Fruit fly (Drosophila melanogaster) whole organism, prepupa: ENCODE data around the gene Chmp1.

Experiments used
- Blimp-1 ChIP-seq: fragments of 200-800 bp; sonication (Bioruptor generic); optimal IDR thresholded peaks from 3 replicates; lab custom pipeline; 2017; ENCODE audit warnings: missing biosample characterization, missing genetic modification characterization, mild to moderate bottlenecking, moderate library complexity, missing genetic modification reagents
- CG10631 ChIP-seq: fragments of 200-800 bp; sonication (Bioruptor generic); optimal IDR thresholded peaks from 2 replicates; lab custom pipeline; 2016; ENCODE audit warnings: missing biosample characterization, missing genetic modification characterization
- CG10669 ChIP-seq: fragments of 200-800 bp; sonication (Bioruptor generic); optimal IDR thresholded peaks from 3 replicates; lab custom pipeline; 2018; ENCODE audit warnings: missing biosample characterization, mild to moderate bottlenecking, missing genetic modification characterization, moderate library complexity
- CG11294 ChIP-seq: fragments of 200-800 bp; sonication (Bioruptor generic); IDR thresholded peaks from 2 replicates; pipeline ENCODE4 v1.3.6; 2022; ENCODE audit warnings: missing biosample characterization, missing genetic modification characterization
- CG11762 ChIP-seq: fragments of 200-800 bp; sonication (Bioruptor generic); optimal IDR thresholded peaks from 3 replicates; lab custom pipeline; 2016; ENCODE audit warnings: missing biosample characterization, missing genetic modification characterization; ENCODE audit not compliant: insufficient read depth
- CG11902 ChIP-seq: fragments of 200-800 bp; sonication (Bioruptor generic); optimal IDR thresholded peaks from 3 replicates; lab custom pipeline; 2016; ENCODE audit warnings: missing biosample characterization, missing genetic modification characterization
- CG15336 ChIP-seq: fragments of 200-800 bp; sonication (Bioruptor generic); IDR thresholded peaks from 2 replicates; pipeline ENCODE4 v1.3.6; 2022; ENCODE audit warnings: missing biosample characterization, missing genetic modification characterization
- CG1621 ChIP-seq: fragments of 200-800 bp; sonication (Bioruptor generic); optimal IDR thresholded peaks from 3 replicates; lab custom pipeline; 2018; ENCODE audit warnings: missing biosample characterization, mild to moderate bottlenecking, missing genetic modification characterization
- CG16779 ChIP-seq: fragments of 200-800 bp; sonication (Bioruptor generic); optimal IDR thresholded peaks from 3 replicates; lab custom pipeline; 2017; ENCODE audit warnings: missing biosample characterization, mild to moderate bottlenecking, missing genetic modification characterization
- CG3032 ChIP-seq: fragments of 200-800 bp; optimal IDR thresholded peaks from 2 replicates; lab custom pipeline; 2019; ENCODE audit warnings: missing biosample characterization, mild to moderate bottlenecking, missing genetic modification characterization, moderate library complexity
- CG31627 ChIP-seq: fragments of 200-800 bp; sonication (Bioruptor generic); optimal IDR thresholded peaks from 3 replicates; lab custom pipeline; 2016; ENCODE audit warnings: missing biosample characterization, missing genetic modification characterization
- CG34406 ChIP-seq: fragments of 200-800 bp; sonication (Bioruptor generic); optimal IDR thresholded peaks from 3 replicates; lab custom pipeline; 2016; ENCODE audit warnings: missing biosample characterization, missing genetic modification characterization
- CG3919 ChIP-seq: fragments of 200-800 bp; sonication (Bioruptor generic); optimal IDR thresholded peaks from 3 replicates; lab custom pipeline; 2016; ENCODE audit warnings: missing biosample characterization, missing genetic modification characterization
- CG6163 ChIP-seq: fragments of 200-800 bp; sonication (Bioruptor generic); IDR thresholded peaks from 3 replicates; pipeline ENCODE4 v1.3.6; 2022; ENCODE audit warnings: missing biosample characterization, missing genetic modification characterization
- CG6276 ChIP-seq: fragments of 200-800 bp; sonication (Bioruptor generic); optimal IDR thresholded peaks from 2 replicates; lab custom pipeline; 2017; ENCODE audit warnings: missing biosample characterization, mild to moderate bottlenecking, missing genetic modification characterization
- CG6808 ChIP-seq: fragments of 200-800 bp; sonication (Bioruptor generic); optimal IDR thresholded peaks from 3 replicates; lab custom pipeline; 2017; ENCODE audit warnings: missing biosample characterization, missing genetic modification characterization, mild to moderate bottlenecking, moderate library complexity, missing genetic modification reagents
- CG7368 ChIP-seq: fragments of 200-800 bp; sonication (Bioruptor generic); optimal IDR thresholded peaks from 3 replicates; lab custom pipeline; 2016; ENCODE audit warnings: missing biosample characterization, missing genetic modification characterization
- CG8119 ChIP-seq: fragments of 200-800 bp; sonication (Bioruptor generic); IDR thresholded peaks from 3 replicates; pipeline ENCODE4 v1.3.6; 2022; ENCODE audit warnings: missing biosample characterization, missing genetic modification characterization
- CG8319 ChIP-seq: fragments of 200-800 bp; sonication (Bioruptor generic); optimal IDR thresholded peaks from 3 replicates; lab custom pipeline; 2016; ENCODE audit warnings: missing biosample characterization, missing genetic modification characterization
- CG8632 ChIP-seq: fragments of 200-800 bp; sonication (Bioruptor generic); optimal IDR thresholded peaks from 3 replicates; lab custom pipeline; 2016; ENCODE audit warnings: missing biosample characterization, missing genetic modification characterization
- CG9139 ChIP-seq: fragments of 200-800 bp; sonication (Bioruptor generic); optimal IDR thresholded peaks from 3 replicates; lab custom pipeline; 2017; ENCODE audit warnings: missing biosample characterization, mild to moderate bottlenecking, missing genetic modification characterization
- Ets96B ChIP-seq: fragments of 200-800 bp; optimal IDR thresholded peaks from 2 replicates; lab custom pipeline; 2019; ENCODE audit warnings: missing biosample characterization, mild to moderate bottlenecking, missing genetic modification characterization, moderate library complexity
- Gug ChIP-seq: fragments of 200-800 bp; sonication (Bioruptor generic); IDR thresholded peaks from 2 replicates; pipeline ENCODE4 v1.3.6; 2022; ENCODE audit warnings: missing biosample characterization, missing genetic modification characterization
- Hr39 ChIP-seq: fragments of 200-800 bp; sonication (Bioruptor generic); optimal IDR thresholded peaks from 2 replicates; lab custom pipeline; 2016; ENCODE audit warnings: missing biosample characterization, missing genetic modification characterization
- Hr4 ChIP-seq: fragments of 200-800 bp; sonication (Bioruptor generic); optimal IDR thresholded peaks from 3 replicates; lab custom pipeline; 2016; ENCODE audit warnings: missing biosample characterization, missing genetic modification characterization
- Lpt ChIP-seq: fragments of 200-800 bp; sonication (Bioruptor generic); optimal IDR thresholded peaks from 3 replicates; lab custom pipeline; 2016; ENCODE audit warnings: missing biosample characterization, missing genetic modification characterization
- Met ChIP-seq: fragments of 200-800 bp; sonication (Bioruptor generic); optimal IDR thresholded peaks from 3 replicates; lab custom pipeline; 2016; ENCODE audit warnings: missing biosample characterization, missing genetic modification characterization
- OdsH ChIP-seq: fragments of 200-800 bp; sonication (Bioruptor generic); optimal IDR thresholded peaks from 3 replicates; lab custom pipeline; 2016; ENCODE audit warnings: missing biosample characterization, missing genetic modification characterization
- Smox ChIP-seq: fragments of 200-800 bp; sonication (Bioruptor generic); optimal IDR thresholded peaks from 3 replicates; lab custom pipeline; 2016; ENCODE audit warnings: missing biosample characterization, missing genetic modification characterization
- Sox102F ChIP-seq: fragments of 200-800 bp; sonication (Bioruptor generic); optimal IDR thresholded peaks from 2 replicates; lab custom pipeline; 2016; ENCODE audit warnings: missing biosample characterization, mild to moderate bottlenecking, missing genetic modification characterization
- Sox14 ChIP-seq: fragments of 200-800 bp; sonication (Bioruptor generic); optimal IDR thresholded peaks from 3 replicates; lab custom pipeline; 2016; ENCODE audit warnings: missing biosample characterization, missing genetic modification characterization
- Sox15 ChIP-seq: fragments of 200-800 bp; sonication (Bioruptor generic); optimal IDR thresholded peaks from 3 replicates; lab custom pipeline; 2016; ENCODE audit warnings: missing biosample characterization, missing genetic modification characterization
- achi ChIP-seq: fragments of 200-800 bp; sonication (Bioruptor generic); optimal IDR thresholded peaks from 3 replicates; lab custom pipeline; 2016; ENCODE audit warnings: missing biosample characterization, missing genetic modification characterization
- cyc ChIP-seq: fragments of 200-800 bp; sonication (Bioruptor generic); optimal IDR thresholded peaks from 3 replicates; lab custom pipeline; 2016; ENCODE audit warnings: missing biosample characterization, missing genetic modification characterization
- dac ChIP-seq: fragments of 200-800 bp; sonication (Bioruptor generic); optimal IDR thresholded peaks from 2 replicates; lab custom pipeline; 2017; ENCODE audit warnings: missing biosample characterization, mild to moderate bottlenecking, missing genetic modification characterization
- dsx ChIP-seq: fragments of 200-800 bp; optimal IDR thresholded peaks from 3 replicates; lab custom pipeline; 2019; ENCODE audit warnings: missing biosample characterization, mild to moderate bottlenecking, missing genetic modification characterization, moderate library complexity; ENCODE audit not compliant: poor library complexity, severe bottlenecking
- esn ChIP-seq: fragments of 200-800 bp; sonication (Bioruptor generic); optimal IDR thresholded peaks from 2 replicates; lab custom pipeline; 2016; ENCODE audit warnings: missing biosample characterization, mild to moderate bottlenecking, missing genetic modification characterization, moderate library complexity
- fd85E ChIP-seq: fragments of 200-800 bp; sonication (Bioruptor generic); optimal IDR thresholded peaks from 3 replicates; lab custom pipeline; 2016; ENCODE audit warnings: missing biosample characterization, missing genetic modification characterization
- fkh ChIP-seq: fragments of 200-800 bp; sonication (Bioruptor generic); optimal IDR thresholded peaks from 3 replicates; lab custom pipeline; 2017; ENCODE audit warnings: missing biosample characterization, mild to moderate bottlenecking, missing genetic modification characterization, moderate library complexity
- lz ChIP-seq: fragments of 200-800 bp; sonication (Bioruptor generic); optimal IDR thresholded peaks from 3 replicates; lab custom pipeline; 2016; ENCODE audit warnings: missing biosample characterization, missing genetic modification characterization
- net ChIP-seq: fragments of 200-800 bp; sonication (Bioruptor generic); optimal IDR thresholded peaks from 3 replicates; lab custom pipeline; 2016; ENCODE audit warnings: missing biosample characterization, missing genetic modification characterization
- salr ChIP-seq, 2 experiments: fragments of 200-800 bp; sonication (Bioruptor generic); optimal IDR thresholded peaks; 3 replicates each; lab custom pipeline; 2016 to 2018; ENCODE audit warnings: missing biosample characterization in 2 of 2, missing genetic modification characterization in 2 of 2, mild to moderate bottlenecking in 1 of 2
- spab ChIP-seq: fragments of 200-800 bp; sonication (Bioruptor generic); optimal IDR thresholded peaks from 2 replicates; lab custom pipeline; 2017; ENCODE audit warnings: missing biosample characterization, mild to moderate bottlenecking, missing genetic modification characterization, missing genetic modification reagents
- ss ChIP-seq, 2 experiments: fragments of 200-800 bp; sonication (Bioruptor generic); optimal IDR thresholded peaks; 2 replicates in 1 of 2; 3 replicates in 1 of 2; lab custom pipeline; 2017 to 2018; ENCODE audit warnings: mild to moderate bottlenecking in 2 of 2, missing biosample characterization in 2 of 2, missing genetic modification characterization in 2 of 2, moderate library complexity in 1 of 2
- svp ChIP-seq: fragments of 200-800 bp; sonication (Bioruptor generic); peaks from one replicate; lab custom pipeline; 2016; ENCODE audit warnings: missing biosample characterization, missing genetic modification characterization
- topi ChIP-seq: fragments of 200-800 bp; sonication (Bioruptor generic); optimal IDR thresholded peaks from 3 replicates; lab custom pipeline; 2016; ENCODE audit warnings: missing biosample characterization, missing genetic modification characterization
- vri ChIP-seq: fragments of 200-800 bp; sonication (Bioruptor generic); optimal IDR thresholded peaks from 3 replicates; lab custom pipeline; 2016; ENCODE audit warnings: missing biosample characterization, mild to moderate bottlenecking, missing genetic modification characterization

The Chmp1 gene

dm6 chr3L:18675363-18675866 is 8.4 kb downstream of the Chmp1 start, which contains the start of the genes GNBP2 and GNBP1 (continued):
- peak; percentile 82 for TF ChIP-seq Smox (GFP tag; lab: Kevin White, UChicago)
- peak; percentile 67 for TF ChIP-seq CG11902
- peak; percentile 68 for TF ChIP-seq CG31627 (GFP tag; lab: Kevin White, UChicago)
- peak; percentile 83 for TF ChIP-seq Lpt (GFP tag; lab: Kevin White, UChicago)
- TF ChIP-seq CG6276, result no peak
- peak; percentile 90 for TF ChIP-seq achi (GFP tag; lab: Kevin White, UChicago)
- TF ChIP-seq net (GFP tag; lab: Kevin White, UChicago), result peak; percentile 87
- peak; percentile 92 for TF ChIP-seq Gug (GFP tag; lab: Robert Waterston, UW)
- peak; percentile 64 for TF ChIP-seq CG8319 (GFP tag; lab: Kevin White, UChicago)
- TF ChIP-seq Sox14 (GFP tag; lab: Kevin White, UChicago), result peak; percentile 70
- peak in 1 of 2 experiments; percentile 83 for TF ChIP-seq salr (GFP tag; optimal IDR thresholded peaks at IDR 0.05; lab: Kevin White, UChicago)
- peak; percentile 93 for TF ChIP-seq CG34406 (GFP tag; lab: Kevin White, UChicago)
- peak; percentile 85 for TF ChIP-seq CG7368 (GFP tag; lab: Kevin White, UChicago)
- peak; percentile 86 for TF ChIP-seq CG3032 (tag; lab: Kevin White, UChicago)
- peak; percentile 54 for TF ChIP-seq Sox15 (GFP tag; lab: Kevin White, UChicago)
- TF ChIP-seq, all 60 proteins: peak for 49

- TF ChIP-seq CG6163 (peak; percentile 43; the same call in 2 of the 3 replicates), Sox14 (GFP tag; lab: Kevin White, UChicago) (peak; percentile 44), OdsH (GFP tag; lab: Kevin White, UChicago) (peak; percentile 20), net (GFP tag; lab: Kevin White, UChicago) (no peak), CG10631 (GFP tag; lab: Kevin White, UChicago) (no peak), topi (GFP tag; lab: Kevin White, UChicago) (peak; percentile 45), Lpt (GFP tag; lab: Kevin White, UChicago) (no peak), CG1621 (tag; lab: Kevin White, UChicago) (no peak), dsx (peak; percentile 5), CG7368 (GFP tag; lab: Kevin White, UChicago) (no peak), svp (GFP tag; lab: Kevin White, UChicago) (peak; percentile 61), CG8119 (no peak), Sox102F (no peak), CG3919 (peak; percentile 67), CG6808 (GFP tag; lab: Kevin White, UChicago) (no peak), fkh (no peak), Hr4 (GFP tag; lab: Kevin White, UChicago) (no peak), CG8632 (no peak), lz (GFP tag; lab: Kevin White, UChicago) (peak; percentile 50), Blimp-1 (GFP tag; lab: Kevin White, UChicago) (no peak), esn (GFP tag; lab: Kevin White, UChicago) (peak; percentile 64), Met (GFP tag; lab: Kevin White, UChicago) (peak; percentile 37), spab (no peak), fd85E (GFP tag; lab: Kevin White, UChicago) (no peak), Ets96B (no peak), CG10669 (no peak), CG15336 (GFP tag; lab: Robert Waterston, UW) (no peak), ss (GFP tag; optimal IDR thresholded peaks at IDR 0.05; lab: Kevin White, UChicago) (peak in 1 of 2 experiments; percentile 14), CG11902 (no peak), CG16779 (tag; lab: Kevin White, UChicago) (no peak), salr (GFP tag; optimal IDR thresholded peaks at IDR 0.05; lab: Kevin White, UChicago) (no peak), CG34406 (GFP tag; lab: Kevin White, UChicago) (no peak), Hr39 (GFP tag; lab: Kevin White, UChicago) (peak; percentile 19), CG11762 (GFP tag; lab: Kevin White, UChicago) (no peak), Sox15 (GFP tag; lab: Kevin White, UChicago) (no peak), CG11294 (GFP tag; lab: Robert Waterston, UW) (no peak), CG9139 (GFP tag; lab: Kevin White, UChicago) (no peak), vri (GFP tag; lab: Kevin White, UChicago) (no peak), dac (no peak), cyc (GFP tag; lab: Kevin White, UChicago) (peak; percentile 40)
These were observed 10.8 kb downstream of the Chmp1 start, which contains the start of gene Capr for dm6 chr3L:18672986-18673633. Capr (minus strand) TSS chr3L:18673324.
